Worm (Caenorhabditis elegans) whole organism, late embryonic: ENCODE data around the gene ZK1127.12.

Source experiments
- F13H6.1 ChIP-seq: sonication (generic microtip); optimal IDR thresholded peaks from 2 replicates; lab custom pipeline; 2016; ENCODE audit warnings: missing genetic modification characterization, missing compliant biosample characterization
- K02D7.2 ChIP-seq: sonication (generic microtip); optimal IDR thresholded peaks from 2 replicates; lab custom pipeline; 2017; ENCODE audit warnings: mild to moderate bottlenecking, missing genetic modification characterization, missing compliant biosample characterization
- ama-1 ChIP-seq: fragments of 150-350 bp; optimal IDR thresholded peaks from 2 replicates; lab custom pipeline; 2014
- ceh-14 ChIP-seq: sonication (generic microtip); optimal IDR thresholded peaks from 2 replicates; lab custom pipeline; 2016; ENCODE audit warnings: missing genotype, missing genetic modification characterization, missing compliant biosample characterization
- ceh-18 ChIP-seq: sonication (generic microtip); optimal IDR thresholded peaks from 2 replicates; lab custom pipeline; 2016; ENCODE audit warnings: missing genetic modification characterization, missing compliant biosample characterization
- ceh-24 ChIP-seq: sonication (generic microtip); optimal IDR thresholded peaks from 2 replicates; lab custom pipeline; 2016; ENCODE audit warnings: mild to moderate bottlenecking, missing genetic modification characterization, missing compliant biosample characterization
- ceh-31 ChIP-seq: sonication (generic microtip); optimal IDR thresholded peaks from 2 replicates; lab custom pipeline; 2016; ENCODE audit warnings: missing genetic modification characterization, missing compliant biosample characterization
- ceh-34 ChIP-seq: sonication (generic microtip); optimal IDR thresholded peaks from 2 replicates; lab custom pipeline; 2016; ENCODE audit warnings: mild to moderate bottlenecking, missing genetic modification characterization, missing compliant biosample characterization
- ceh-45 ChIP-seq: fragments of 200-800 bp; sonication (Bioruptor generic); IDR thresholded peaks from 2 replicates; pipeline ENCODE4 v1.3.6; 2022; ENCODE audit warnings: missing genetic modification reagents, missing genetic modification characterization, missing compliant biosample characterization
- ceh-48 ChIP-seq: sonication (generic microtip); optimal IDR thresholded peaks from 2 replicates; lab custom pipeline; 2016; ENCODE audit warnings: missing genetic modification characterization, inconsistent platforms, missing compliant biosample characterization
- ceh-6 ChIP-seq: fragments of 200-800 bp; sonication (Bioruptor generic); optimal IDR thresholded peaks from 2 replicates; lab custom pipeline; 2018; ENCODE audit warnings: mild to moderate bottlenecking, missing genetic modification characterization, missing compliant biosample characterization
- ceh-9 ChIP-seq: sonication (generic microtip); optimal IDR thresholded peaks from 2 replicates; lab custom pipeline; 2016; ENCODE audit warnings: mild to moderate bottlenecking, missing genetic modification characterization, inconsistent platforms, missing compliant biosample characterization
- che-1 ChIP-seq: sonication (generic microtip); optimal IDR thresholded peaks from 2 replicates; lab custom pipeline; 2016; ENCODE audit warnings: mild to moderate bottlenecking, missing genetic modification characterization, missing compliant biosample characterization
- dve-1 ChIP-seq: sonication (generic microtip); optimal IDR thresholded peaks from 2 replicates; lab custom pipeline; 2017; ENCODE audit warnings: antibody characterized with exemption, mild to moderate bottlenecking, missing genetic modification characterization, missing compliant biosample characterization
- elt-2 ChIP-seq: sonication (generic microtip); optimal IDR thresholded peaks from 2 replicates; lab custom pipeline; 2016; ENCODE audit warnings: missing genetic modification reagents, missing genetic modification characterization, missing compliant biosample characterization
- elt-4 ChIP-seq: sonication (generic microtip); optimal IDR thresholded peaks from 2 replicates; lab custom pipeline; 2016; ENCODE audit warnings: missing genetic modification characterization, missing compliant biosample characterization
- gmeb-2 ChIP-seq: sonication (generic microtip); optimal IDR thresholded peaks from 2 replicates; lab custom pipeline; 2016; ENCODE audit warnings: missing genetic modification characterization, inconsistent platforms, missing compliant biosample characterization
- hlh-8 ChIP-seq: sonication (generic microtip); optimal IDR thresholded peaks from 2 replicates; lab custom pipeline; 2016; ENCODE audit warnings: missing genotype, missing genetic modification characterization, missing compliant biosample characterization
- lim-6 ChIP-seq: sonication (generic microtip); optimal IDR thresholded peaks from 2 replicates; lab custom pipeline; 2016; ENCODE audit warnings: missing genetic modification characterization, missing compliant biosample characterization
- lin-11 ChIP-seq: fragments of 200-800 bp; sonication (Bioruptor generic); optimal IDR thresholded peaks from 2 replicates; lab custom pipeline; 2018; ENCODE audit warnings: mild to moderate bottlenecking, missing genetic modification characterization, missing compliant biosample characterization
- madf-2 ChIP-seq: sonication (generic microtip); optimal IDR thresholded peaks from 2 replicates; lab custom pipeline; 2017; ENCODE audit warnings: missing genetic modification characterization, missing compliant biosample characterization
- mec-3 ChIP-seq: sonication (generic microtip); optimal IDR thresholded peaks from 2 replicates; lab custom pipeline; 2016; ENCODE audit warnings: borderline replicate concordance, missing genetic modification characterization, missing compliant biosample characterization
- nfya-1 ChIP-seq: sonication (generic microtip); optimal IDR thresholded peaks from 2 replicates; lab custom pipeline; 2017; ENCODE audit warnings: missing genetic modification characterization, mild to moderate bottlenecking, missing compliant biosample characterization, antibody characterized with exemption, moderate library complexity
- nhr-11 ChIP-seq: fragments of 150-350 bp; optimal IDR thresholded peaks from 2 replicates; lab custom pipeline; 2014; ENCODE audit warnings: missing biosample characterization, missing genetic modification characterization
- npax-4 ChIP-seq: sonication (generic microtip); optimal IDR thresholded peaks from 2 replicates; lab custom pipeline; 2016; ENCODE audit warnings: missing genetic modification characterization, missing compliant biosample characterization
- odd-2 ChIP-seq: sonication (generic microtip); optimal IDR thresholded peaks from 2 replicates; lab custom pipeline; 2017; ENCODE audit warnings: antibody characterized with exemption, mild to moderate bottlenecking, missing genetic modification characterization, missing compliant biosample characterization
- pat-9 ChIP-seq: fragments of 200-800 bp; sonication (Bioruptor generic); optimal IDR thresholded peaks from 2 replicates; lab custom pipeline; 2018; ENCODE audit warnings: mild to moderate bottlenecking, missing genetic modification characterization, moderate library complexity, missing compliant biosample characterization
- pha-2 ChIP-seq: sonication (generic microtip); optimal IDR thresholded peaks from 2 replicates; lab custom pipeline; 2017; ENCODE audit warnings: mild to moderate bottlenecking, missing genetic modification characterization, missing compliant biosample characterization
- rnt-1 ChIP-seq: sonication (generic microtip); optimal IDR thresholded peaks from 2 replicates; lab custom pipeline; 2016; ENCODE audit warnings: missing genetic modification characterization, missing compliant biosample characterization
- sdc-2 ChIP-seq: sonication (generic microtip); optimal IDR thresholded peaks from 2 replicates; lab custom pipeline; 2016; ENCODE audit warnings: missing genotype, missing genetic modification characterization, missing compliant biosample characterization
- syd-9 ChIP-seq: sonication (generic microtip); optimal IDR thresholded peaks from 2 replicates; lab custom pipeline; 2016; ENCODE audit warnings: mild to moderate bottlenecking, missing genetic modification characterization, moderate library complexity, missing compliant biosample characterization
- tbx-2 ChIP-seq: sonication (generic microtip); optimal IDR thresholded peaks from 2 replicates; lab custom pipeline; 2016; ENCODE audit warnings: missing genetic modification characterization, missing compliant biosample characterization
- ttx-3 ChIP-seq: sonication (generic microtip); optimal IDR thresholded peaks from 2 replicates; lab custom pipeline; 2016; ENCODE audit warnings: missing genetic modification reagents, missing genetic modification characterization, missing compliant biosample characterization
- unc-3 ChIP-seq, 2 experiments: fragments of 200-800 bp in 1 of 2; sonication (Bioruptor generic) in 1 of 2; sonication (generic microtip) in 1 of 2; conservative IDR thresholded peaks in 1 of 2; optimal IDR thresholded peaks in 1 of 2; 2 replicates each; pipeline versions ENCODE4 v1.3.6 to Lab custom; 2016 to 2022; ENCODE audit warnings: missing compliant biosample characterization in 2 of 2, missing genetic modification characterization in 2 of 2, missing genetic modification reagents in 1 of 2
- unc-55 ChIP-seq: sonication (generic microtip); optimal IDR thresholded peaks from 2 replicates; lab custom pipeline; 2017; ENCODE audit warnings: missing biosample characterization, missing genetic modification reagents, missing genetic modification characterization

The ZK1127.12 gene

ce11 chrII:7024897-7025852 lies 26.7 kb upstream of the ZK1127.12 start, which contains the start of gene znf-598:
znf-598 (plus strand) TSS chrII:7025802.
- TF ChIP-seq F13H6.1 (tag; lab: Kevin White, UChicago) (no peak), madf-2 (tag; lab: Kevin White, UChicago) (no peak), K02D7.2 (tag; lab: Kevin White, UChicago) (no peak), hlh-8 (no peak), che-1 (tag; lab: Kevin White, UChicago) (no peak), mec-3 (tag; lab: Kevin White, UChicago) (no peak), nfya-1 (tag; lab: Kevin White, UChicago) (peak; percentile 10), pha-2 (tag; lab: Kevin White, UChicago) (no peak), sdc-2 (tag; lab: Kevin White, UChicago) (no peak), elt-4 (tag; lab: Kevin White, UChicago) (no peak), unc-3 (GFP tag; conservative IDR thresholded peaks at IDR 0.05; lab: Robert Waterston, UW) (no peak), unc-3 (tag; optimal IDR thresholded peaks at IDR 0.05; lab: Kevin White, UChicago) (peak; percentile 16), ttx-3 (tag; lab: Kevin White, UChicago) (no peak)

- TF ChIP-seq ceh-48 (tag; lab: Kevin White, UChicago) = no peak
- TF ChIP-seq rnt-1 (tag; lab: Kevin White, UChicago) = no peak
- TF ChIP-seq ceh-9 (tag; lab: Kevin White, UChicago) = no peak
- no peak for TF ChIP-seq npax-4 (tag; lab: Kevin White, UChicago)
- no peak for TF ChIP-seq mec-3 (tag; lab: Kevin White, UChicago)
- no peak for TF ChIP-seq che-1 (tag; lab: Kevin White, UChicago)
- TF ChIP-seq lin-11 (tag; lab: Kevin White, UChicago) = no peak
- no peak for TF ChIP-seq odd-2 (tag; lab: Kevin White, UChicago)
- no peak for TF ChIP-seq hlh-8
- TF ChIP-seq ceh-34 (tag; lab: Kevin White, UChicago) = no peak
- TF ChIP-seq, all 69 proteins: peak for 0
Observed at ce11 chrII:7029524-7029923, 22.4 kb upstream of the ZK1127.12 start.

- TF ChIP-seq gmeb-2 (tag; lab: Kevin White, UChicago) (no peak), madf-2 (tag; lab: Kevin White, UChicago) (no peak), mec-3 (tag; lab: Kevin White, UChicago) (no peak), ceh-24 (no peak), ceh-14 (peak; percentile 11), nfya-1 (tag; lab: Kevin White, UChicago) (peak; percentile 12), nhr-11 (no peak), elt-2 (tag; lab: Kevin White, UChicago) (peak; percentile 2)
Observed at ce11 chrII:7031137-7031697, 20.7 kb upstream of the ZK1127.12 start.

ce11 chrII:7037659-7038342 lies 14.1 kb upstream of the ZK1127.12 start, which contains the start of gene cin-4:
cin-4 (plus strand) TSS chrII:7038292.
- no peak for TF ChIP-seq ceh-18 (tag; lab: Kevin White, UChicago)
- no peak for TF ChIP-seq elt-4 (tag; lab: Kevin White, UChicago)
- TF ChIP-seq ceh-31 (tag; lab: Kevin White, UChicago) = no peak
- no peak for TF ChIP-seq ceh-6 (GFP tag; lab: Kevin White, UChicago)
- TF ChIP-seq odd-2 (tag; lab: Kevin White, UChicago) = no peak
- no peak for TF ChIP-seq tbx-2 (tag; lab: Kevin White, UChicago)
- no peak for TF ChIP-seq dve-1 (tag; lab: Kevin White, UChicago)
- no peak for TF ChIP-seq ceh-45 (GFP tag; lab: Robert Waterston, UW)
- TF ChIP-seq pat-9 (tag; lab: Kevin White, UChicago) = no peak
- no peak for TF ChIP-seq syd-9
- no peak for TF ChIP-seq ttx-3 (tag; lab: Kevin White, UChicago)
- no peak for TF ChIP-seq unc-55
- no peak for TF ChIP-seq ama-1 (lab: Kevin White, UChicago)
- no peak for TF ChIP-seq lim-6 (tag; lab: Kevin White, UChicago)
- TF ChIP-seq, all 69 proteins: peak for 0
